Fruit fly (Drosophila melanogaster): ENCODE measurements around the gene CG13731.

The CG13731 gene

dm6 chr3L:17404646-17405045 lies 15.9 kb upstream of the CG13731 start (continued):
- TF ChIP-seq Opbp (GFP tag; IDR thresholded peaks at IDR 0.05; ENCODE audit: partially characterized antibody), result no peak
- TF ChIP-seq gt (GFP tag; IDR thresholded peaks at IDR 0.05), result no peak
- TF ChIP-seq twi (tag; optimal IDR thresholded peaks at IDR 0.05), result no peak
- TF ChIP-seq CG3065 (GFP tag; optimal IDR thresholded peaks at IDR 0.05), result no peak
- TF ChIP-seq jumu (GFP tag; optimal IDR thresholded peaks at IDR 0.05), result no peak
- no peak for TF ChIP-seq CG12769 (tag; optimal IDR thresholded peaks at IDR 0.05)
- peak; percentile 48 for TF ChIP-seq gcm (GFP tag; optimal IDR thresholded peaks at IDR 0.05)
- TF ChIP-seq CG8944 (GFP tag; optimal IDR thresholded peaks at IDR 0.05), result peak; percentile 20
- TF ChIP-seq CG17829 (tag; optimal IDR thresholded peaks at IDR 0.05), result peak; percentile 4
- TF ChIP-seq Mad (GFP tag; optimal IDR thresholded peaks at IDR 0.05), result no peak
- TF ChIP-seq CG8290 (GFP tag; optimal IDR thresholded peaks at IDR 0.05), result no peak
- TF ChIP-seq CG8290 (tag; optimal IDR thresholded peaks at IDR 0.05), result no peak
- TF ChIP-seq CG7987 (GFP tag; optimal IDR thresholded peaks at IDR 0.05), result no peak
- TF ChIP-seq CG13287 (GFP tag; IDR thresholded peaks at IDR 0.05; ENCODE audit: partially characterized antibody), result no peak
- TF ChIP-seq hkb (optimal IDR thresholded peaks at IDR 0.05), result no peak
- TF ChIP-seq hkb (GFP tag; IDR thresholded peaks at IDR 0.05), result peak; percentile 15; the same call in 1 of the 2 replicates
- TF ChIP-seq CG17568 (GFP tag; optimal IDR thresholded peaks at IDR 0.05), result no peak
- TF ChIP-seq Hey (tag; optimal IDR thresholded peaks at IDR 0.05), result no peak
- TF ChIP-seq CG15479 (GFP tag; optimal IDR thresholded peaks at IDR 0.05), result no peak
- no peak for TF ChIP-seq MBD-R2 (GFP tag; IDR thresholded peaks at IDR 0.05)
- peak; percentile 5 for TF ChIP-seq ATbp (GFP tag; optimal IDR thresholded peaks at IDR 0.05)
- peak; percentile 42 for TF ChIP-seq slbo (GFP tag; IDR thresholded peaks at IDR 0.05)
- TF ChIP-seq CG2129 (GFP tag; IDR thresholded peaks at IDR 0.05; ENCODE audit: partially characterized antibody), result no peak
- no peak for TF ChIP-seq luna (GFP tag; optimal IDR thresholded peaks at IDR 0.05)
- no peak for TF ChIP-seq knrl (GFP tag; IDR thresholded peaks at IDR 0.05; ENCODE audit: partially characterized antibody)
- no peak for TF ChIP-seq ara (GFP tag; IDR thresholded peaks at IDR 0.05)
- TF ChIP-seq Dref (GFP tag; IDR thresholded peaks at IDR 0.05), result no peak
- no peak for TF ChIP-seq CrebB (tag; optimal IDR thresholded peaks at IDR 0.05)
- TF ChIP-seq exex (tag; optimal IDR thresholded peaks at IDR 0.05), result no peak
- TF ChIP-seq CG6813 (GFP tag; optimal IDR thresholded peaks at IDR 0.05), result peak; percentile 12
- no peak for TF ChIP-seq trh (GFP tag; optimal IDR thresholded peaks at IDR 0.05)
- TF ChIP-seq CG3847 (GFP tag; IDR thresholded peaks at IDR 0.05), result no peak
- TF ChIP-seq Abd-B (GFP tag; optimal IDR thresholded peaks at IDR 0.05), result peak; percentile 31
- no peak for TF ChIP-seq CG13624 (GFP tag; optimal IDR thresholded peaks at IDR 0.05)
- TF ChIP-seq CG12744 (GFP tag; optimal IDR thresholded peaks at IDR 0.05), result no peak
- peak; percentile 21; the same call in 1 of the 2 replicates for TF ChIP-seq sob (GFP tag; IDR thresholded peaks at IDR 0.05)
- no peak for TF ChIP-seq Hr39 (optimal IDR thresholded peaks at IDR 0.05)
- TF ChIP-seq CG7928 (GFP tag; optimal IDR thresholded peaks at IDR 0.05), result no peak
- TF ChIP-seq CG18011 (GFP tag; optimal IDR thresholded peaks at IDR 0.05), result no peak
- no peak for TF ChIP-seq CG9797 (GFP tag; optimal IDR thresholded peaks at IDR 0.05)
- no peak for TF ChIP-seq emc (GFP tag; optimal IDR thresholded peaks at IDR 0.05)
- TF ChIP-seq Xbp1 (GFP tag; optimal IDR thresholded peaks at IDR 0.05), result peak; percentile 41
- peak; percentile 22 for TF ChIP-seq org-1 (GFP tag; optimal IDR thresholded peaks at IDR 0.05)
- TF ChIP-seq Neu2 (GFP tag; optimal IDR thresholded peaks at IDR 0.05; ENCODE audit: borderline replicate concordance), result no peak
- TF ChIP-seq CG10654 (GFP tag; optimal IDR thresholded peaks at IDR 0.05), result peak; percentile 6
- TF ChIP-seq CG4854 (GFP tag; optimal IDR thresholded peaks at IDR 0.05), result no peak
- no peak for TF ChIP-seq BEAF-32 (GFP tag; optimal IDR thresholded peaks at IDR 0.05)
- TF ChIP-seq Fer1 (GFP tag; optimal IDR thresholded peaks at IDR 0.05), result peak; percentile 17
- TF ChIP-seq grn (GFP tag; optimal IDR thresholded peaks at IDR 0.05), result no peak
- no peak for TF ChIP-seq CTCF (GFP tag; optimal IDR thresholded peaks at IDR 0.05)
